Worm (Caenorhabditis elegans) whole organism, L4 larva: ENCODE measurements around the gene F48F7.6.

Experiments
- ama-1 ChIP-seq: fragments of 150-350 bp; optimal IDR thresholded peaks from 2 replicates; lab custom pipeline; 2014; ENCODE audit warnings: inconsistent platforms, mixed read lengths
- daf-16 ChIP-seq, 3 experiments: sonication (generic microtip); optimal IDR thresholded peaks; 2 replicates each; lab custom pipeline; 2016 to 2017; ENCODE audit warnings: missing genetic modification characterization in 3 of 3, missing genetic modification reagents in 3 of 3, mild to moderate bottlenecking in 2 of 3, missing compliant biosample characterization in 2 of 3, missing biosample characterization in 1 of 3, moderate library complexity in 1 of 3
- snpc-4 ChIP-seq: fragments of 150-350 bp; optimal IDR thresholded peaks from 2 replicates; lab custom pipeline; 2014; ENCODE audit warnings: missing biosample characterization, missing genetic modification characterization
- spr-1 ChIP-seq: sonication (generic microtip); optimal IDR thresholded peaks from 2 replicates; lab custom pipeline; 2016; ENCODE audit warnings: mild to moderate bottlenecking, missing genetic modification characterization, missing compliant biosample characterization
- unc-130 ChIP-seq: sonication (generic microtip); optimal IDR thresholded peaks from 2 replicates; lab custom pipeline; 2016; ENCODE audit warnings: missing genetic modification reagents, missing genetic modification characterization, missing compliant biosample characterization

ce11 chrX:13937910-13938309 lies 39.7 kb upstream of the F48F7.6 start:
- no peak for TF ChIP-seq ama-1 (lab: Kevin White, UChicago)
- TF ChIP-seq spr-1: no peak
- no peak for TF ChIP-seq snpc-4
- TF ChIP-seq daf-16 (GFP tag; optimal IDR thresholded peaks at IDR 0.05; lab: Kevin White, UChicago): no peak
- TF ChIP-seq daf-16 (tag; optimal IDR thresholded peaks at IDR 0.05; lab: Kevin White, UChicago): no peak
- no peak for TF ChIP-seq unc-130
